Worm (Caenorhabditis elegans): ENCODE data around the gene zipt-13.

- TF ChIP-seq egl-27 (tag; optimal IDR thresholded peaks at IDR 0.05) (no peak), lsy-2 (tag; optimal IDR thresholded peaks at IDR 0.05) (no peak), snpc-4 (tag; optimal IDR thresholded peaks at IDR 0.05) (no peak), ztf-11 (tag; optimal IDR thresholded peaks at IDR 0.05) (no peak), lin-15B (tag; optimal IDR thresholded peaks at IDR 0.05) (no peak), dpl-1 (GFP tag; optimal IDR thresholded peaks at IDR 0.05) (no peak), ama-1 (optimal IDR thresholded peaks at IDR 0.05) (no peak)
These were observed 52.0 kb downstream of the zipt-13 start for ce11 chrX:10184708-10185107.

Data from whole organism, L1 larva.